Worm (Caenorhabditis elegans) whole organism, L2 larva: ENCODE data around the gene F20D6.11.

Experiments
- C34F6.9 ChIP-seq: fragments of 150-350 bp; optimal IDR thresholded peaks from 2 replicates; lab custom pipeline; 2014; ENCODE audit warnings: missing biosample characterization, missing genetic modification characterization
- F13H6.1 ChIP-seq: sonication (generic microtip); optimal IDR thresholded peaks from 2 replicates; lab custom pipeline; 2016; ENCODE audit warnings: missing genetic modification characterization, missing compliant biosample characterization
- R02D3.7 ChIP-seq: fragments of 150-350 bp; optimal IDR thresholded peaks from 2 replicates; lab custom pipeline; 2014; ENCODE audit warnings: missing biosample characterization, missing genetic modification characterization
- Y55F3AM.14 ChIP-seq: fragments of 200-800 bp; sonication (Bioruptor generic); optimal IDR thresholded peaks from 2 replicates; lab custom pipeline; 2018; ENCODE audit warnings: mild to moderate bottlenecking, missing genetic modification characterization, missing compliant biosample characterization
- ZK546.5 ChIP-seq: sonication (generic microtip); optimal IDR thresholded peaks from 2 replicates; lab custom pipeline; 2017; ENCODE audit warnings: missing biosample characterization, missing genetic modification characterization
- alr-1 ChIP-seq: fragments of 150-350 bp; optimal IDR thresholded peaks from 2 replicates; lab custom pipeline; 2014; ENCODE audit warnings: missing biosample characterization, missing genetic modification characterization
- ama-1 ChIP-seq: fragments of 150-350 bp; optimal IDR thresholded peaks from 2 replicates; lab custom pipeline; 2018; ENCODE audit warnings: inconsistent platforms
- blmp-1 ChIP-seq: sonication (generic microtip); optimal IDR thresholded peaks from 2 replicates; lab custom pipeline; 2017; ENCODE audit warnings: missing genetic modification characterization, mild to moderate bottlenecking, missing compliant biosample characterization, antibody characterized with exemption, moderate library complexity; ENCODE audit not compliant: insufficient read depth
- crh-2 ChIP-seq: sonication (generic microtip); optimal IDR thresholded peaks from 2 replicates; lab custom pipeline; 2017; ENCODE audit warnings: missing biosample characterization, missing genetic modification characterization
- egl-27 ChIP-seq: sonication (generic microtip); optimal IDR thresholded peaks from 3 replicates; lab custom pipeline; 2017; ENCODE audit warnings: missing biosample characterization, missing genetic modification reagents, missing genetic modification characterization
- fos-1 ChIP-seq: fragments of 150-350 bp; optimal IDR thresholded peaks from 2 replicates; lab custom pipeline; 2014; ENCODE audit warnings: missing biosample characterization, missing genetic modification characterization
- gmeb-1 ChIP-seq: fragments of 150-350 bp; optimal IDR thresholded peaks from 2 replicates; lab custom pipeline; 2014; ENCODE audit warnings: missing biosample characterization, missing genetic modification characterization
- lin-11 ChIP-seq: fragments of 150-350 bp; sonication (generic microtip); optimal IDR thresholded peaks from 2 replicates; lab custom pipeline; 2014; ENCODE audit warnings: missing biosample characterization, missing genetic modification characterization, inconsistent platforms, mixed read lengths
- lin-13 ChIP-seq: fragments of 150-350 bp; optimal IDR thresholded peaks from 2 replicates; lab custom pipeline; 2014; ENCODE audit warnings: missing biosample characterization, missing genetic modification reagents, missing genetic modification characterization
- lin-39 ChIP-seq: fragments of 150-350 bp; optimal IDR thresholded peaks from 2 replicates; lab custom pipeline; 2014; ENCODE audit warnings: missing biosample characterization, missing genetic modification reagents, missing genetic modification characterization
- mbf-1 ChIP-seq: sonication (generic microtip); optimal IDR thresholded peaks from 2 replicates; lab custom pipeline; 2017; ENCODE audit warnings: missing biosample characterization, missing genetic modification characterization
- mdl-1 ChIP-seq, 2 experiments: fragments of 150-350 bp in 1 of 2; sonication (generic microtip) in 1 of 2; optimal IDR thresholded peaks; 2 replicates each; lab custom pipeline; 2017; ENCODE audit warnings: missing biosample characterization in 2 of 2, missing genetic modification characterization in 2 of 2
- nhr-10 ChIP-seq: sonication (generic microtip); optimal IDR thresholded peaks from 2 replicates; lab custom pipeline; 2017; ENCODE audit warnings: missing biosample characterization, missing genetic modification characterization
- nhr-11 ChIP-seq: fragments of 150-350 bp; optimal IDR thresholded peaks from 2 replicates; lab custom pipeline; 2014; ENCODE audit warnings: missing biosample characterization, missing genetic modification characterization
- nhr-129 ChIP-seq: fragments of 150-350 bp; optimal IDR thresholded peaks from 2 replicates; lab custom pipeline; 2014; ENCODE audit warnings: missing biosample characterization, missing genetic modification characterization
- nhr-21 ChIP-seq: fragments of 150-350 bp; optimal IDR thresholded peaks from 2 replicates; lab custom pipeline; 2014; ENCODE audit warnings: missing biosample characterization, missing genetic modification characterization
- nhr-237 ChIP-seq: fragments of 150-350 bp; optimal IDR thresholded peaks from 2 replicates; lab custom pipeline; 2014; ENCODE audit warnings: missing biosample characterization, missing genetic modification characterization
- nhr-6 ChIP-seq: fragments of 150-350 bp; optimal IDR thresholded peaks from 2 replicates; lab custom pipeline; 2014; ENCODE audit warnings: missing biosample characterization, missing genetic modification characterization
- nhr-77 ChIP-seq: fragments of 150-350 bp; optimal IDR thresholded peaks from 2 replicates; lab custom pipeline; 2014; ENCODE audit warnings: missing biosample characterization, missing genetic modification characterization
- peb-1 ChIP-seq: fragments of 150-350 bp; optimal IDR thresholded peaks from 2 replicates; lab custom pipeline; 2014; ENCODE audit warnings: missing biosample characterization, missing genetic modification characterization
- sem-4 ChIP-seq: fragments of 150-350 bp; optimal IDR thresholded peaks from 2 replicates; lab custom pipeline; 2014; ENCODE audit warnings: missing biosample characterization, missing genetic modification reagents, missing genetic modification characterization
- skn-1 ChIP-seq: sonication (generic microtip); optimal IDR thresholded peaks from 2 replicates; lab custom pipeline; 2017; ENCODE audit warnings: missing biosample characterization, missing genetic modification characterization
- sma-9 ChIP-seq, 2 experiments: fragments of 150-350 bp in 1 of 2; sonication (generic microtip) in 1 of 2; optimal IDR thresholded peaks; 2 replicates each; lab custom pipeline; 2014 to 2016; ENCODE audit warnings: missing genetic modification characterization in 2 of 2, mild to moderate bottlenecking in 1 of 2, missing biosample characterization in 1 of 2, missing compliant biosample characterization in 1 of 2, missing genetic modification reagents in 1 of 2, moderate library complexity in 1 of 2
- snpc-4 ChIP-seq: fragments of 150-350 bp; optimal IDR thresholded peaks from 2 replicates; lab custom pipeline; 2014; ENCODE audit warnings: missing biosample characterization, missing genetic modification characterization
- unc-55 ChIP-seq: fragments of 150-350 bp; sonication (generic microtip); optimal IDR thresholded peaks from 3 replicates; lab custom pipeline; 2014; ENCODE audit warnings: missing biosample characterization, missing genetic modification reagents, missing genetic modification characterization
- unc-62 ChIP-seq: fragments of 150-350 bp; optimal IDR thresholded peaks from 2 replicates; lab custom pipeline; 2014; ENCODE audit warnings: missing biosample characterization, missing genetic modification reagents, missing genetic modification characterization
- zag-1 ChIP-seq: fragments of 150-350 bp; optimal IDR thresholded peaks from 2 replicates; lab custom pipeline; 2014; ENCODE audit warnings: missing biosample characterization, missing genetic modification characterization
- ztf-1 ChIP-seq: fragments of 200-800 bp; sonication (Bioruptor generic); conservative IDR thresholded peaks from 2 replicates; pipeline ENCODE4 v1.3.6; 2022; ENCODE audit warnings: missing genetic modification characterization, missing compliant biosample characterization
- ztf-4 ChIP-seq: fragments of 150-350 bp; optimal IDR thresholded peaks from 2 replicates; lab custom pipeline; 2014; ENCODE audit warnings: missing biosample characterization, missing genetic modification characterization

Gene F20D6.11

ce11 chrV:8219550-8219949 lies 20.7 kb upstream of the F20D6.11 start:
- TF ChIP-seq mdl-1 (tag; optimal IDR thresholded peaks at IDR 0.05; lab: Kevin White, UChicago): no peak
- no peak for TF ChIP-seq gmeb-1
- no peak for TF ChIP-seq crh-2 (tag; lab: Kevin White, UChicago)
- no peak for TF ChIP-seq nhr-10 (tag; lab: Kevin White, UChicago)
- TF ChIP-seq R02D3.7 (tag; lab: Kevin White, UChicago): no peak
- TF ChIP-seq Y55F3AM.14 (GFP tag; lab: Kevin White, UChicago): no peak
- TF ChIP-seq lin-39 (tag; lab: Kevin White, UChicago): no peak
- no peak for TF ChIP-seq peb-1 (tag; lab: Kevin White, UChicago)
- no peak for TF ChIP-seq ztf-1

- TF ChIP-seq fos-1 (tag; lab: Kevin White, UChicago): peak; percentile 11
- no peak for TF ChIP-seq lin-39 (tag; lab: Kevin White, UChicago)
- no peak for TF ChIP-seq sem-4 (tag; lab: Kevin White, UChicago)
- TF ChIP-seq blmp-1 (tag; lab: Kevin White, UChicago): no peak
- no peak for TF ChIP-seq lin-11
- TF ChIP-seq egl-27: no peak
- TF ChIP-seq nhr-6 (tag; lab: Kevin White, UChicago): no peak
- no peak for TF ChIP-seq peb-1 (tag; lab: Kevin White, UChicago)
- TF ChIP-seq unc-62 (GFP tag; lab: Kevin White, UChicago): no peak
- no peak for TF ChIP-seq nhr-11 (tag; lab: Kevin White, UChicago)
- no peak for TF ChIP-seq nhr-21
- peak; percentile 39 for TF ChIP-seq unc-55 (GFP tag; lab: Kevin White, UChicago)
- no peak for TF ChIP-seq nhr-77 (tag; lab: Kevin White, UChicago)
- TF ChIP-seq crh-2 (tag; lab: Kevin White, UChicago): no peak
Measured at ce11 chrV:8217661-8218265, 18.9 kb upstream of the F20D6.11 start, which contains the start of gene K07C11.8. Gene K07C11.8 (minus strand): TSS chrV:8217884.

- TF ChIP-seq peb-1 (tag; lab: Kevin White, UChicago) (no peak), fos-1 (tag; lab: Kevin White, UChicago) (peak; percentile 71), crh-2 (tag; lab: Kevin White, UChicago) (peak; percentile 12), skn-1 (tag; lab: Kevin White, UChicago) (no peak), C34F6.9 (tag; lab: Kevin White, UChicago) (no peak), gmeb-1 (peak; percentile 23), sma-9 (GFP tag; optimal IDR thresholded peaks at IDR 0.05; lab: Kevin White, UChicago) (peak; percentile 23), sma-9 (tag; optimal IDR thresholded peaks at IDR 0.05; lab: Kevin White, UChicago) (no peak), blmp-1 (tag; lab: Kevin White, UChicago) (no peak), F13H6.1 (tag; lab: Kevin White, UChicago) (peak; percentile 13)
Measured at ce11 chrV:8217118-8217517, 18.2 kb upstream of the F20D6.11 start.

- TF ChIP-seq C34F6.9 (tag; lab: Kevin White, UChicago): peak; percentile 20
- TF ChIP-seq nhr-129 (tag; lab: Kevin White, UChicago): no peak
- no peak for TF ChIP-seq nhr-6 (tag; lab: Kevin White, UChicago)
- TF ChIP-seq lin-11: no peak
- no peak for TF ChIP-seq nhr-237 (tag; lab: Kevin White, UChicago)
- peak; percentile 68 for TF ChIP-seq unc-55 (GFP tag; lab: Kevin White, UChicago)
- TF ChIP-seq mbf-1 (tag; lab: Kevin White, UChicago): no peak
- no peak for TF ChIP-seq sem-4 (tag; lab: Kevin White, UChicago)
- TF ChIP-seq nhr-21: no peak
- no peak for TF ChIP-seq lin-13
- no peak for TF ChIP-seq mdl-1 (tag; optimal IDR thresholded peaks at IDR 0.05; lab: Kevin White, UChicago)
- TF ChIP-seq ztf-4: no peak
- no peak for TF ChIP-seq snpc-4 (tag; lab: Kevin White, UChicago)
- TF ChIP-seq ama-1 (lab: Kevin White, UChicago): peak; percentile 5
- TF ChIP-seq alr-1 (tag; lab: Kevin White, UChicago): no peak
- no peak for TF ChIP-seq ZK546.5
- TF ChIP-seq zag-1 (tag; lab: Kevin White, UChicago): no peak
Measured at ce11 chrV:8215158-8215557, 16.3 kb upstream of the F20D6.11 start.
